Fruit fly (Drosophila melanogaster): ENCODE results near the gene lmgA.

- TF ChIP-seq CG1620 (GFP tag; optimal IDR thresholded peaks at IDR 0.05) (no peak), CG7045 (GFP tag; optimal IDR thresholded peaks at IDR 0.05) (no peak), Mnt (GFP tag; optimal IDR thresholded peaks at IDR 0.05) (no peak), Clk (GFP tag; optimal IDR thresholded peaks at IDR 0.05) (no peak), cic (GFP tag; optimal IDR thresholded peaks at IDR 0.05) (no peak), Crg-1 (GFP tag; optimal IDR thresholded peaks at IDR 0.05) (no peak), Hr96 (GFP tag; optimal IDR thresholded peaks at IDR 0.05) (no peak)
These were observed 50.4 kb downstream of the lmgA start for dm6 chr2L:8477971-8478370.

Data from whole organism, adult.